Fruit fly (Drosophila melanogaster): ENCODE data around the gene CAH1.

DNA sequence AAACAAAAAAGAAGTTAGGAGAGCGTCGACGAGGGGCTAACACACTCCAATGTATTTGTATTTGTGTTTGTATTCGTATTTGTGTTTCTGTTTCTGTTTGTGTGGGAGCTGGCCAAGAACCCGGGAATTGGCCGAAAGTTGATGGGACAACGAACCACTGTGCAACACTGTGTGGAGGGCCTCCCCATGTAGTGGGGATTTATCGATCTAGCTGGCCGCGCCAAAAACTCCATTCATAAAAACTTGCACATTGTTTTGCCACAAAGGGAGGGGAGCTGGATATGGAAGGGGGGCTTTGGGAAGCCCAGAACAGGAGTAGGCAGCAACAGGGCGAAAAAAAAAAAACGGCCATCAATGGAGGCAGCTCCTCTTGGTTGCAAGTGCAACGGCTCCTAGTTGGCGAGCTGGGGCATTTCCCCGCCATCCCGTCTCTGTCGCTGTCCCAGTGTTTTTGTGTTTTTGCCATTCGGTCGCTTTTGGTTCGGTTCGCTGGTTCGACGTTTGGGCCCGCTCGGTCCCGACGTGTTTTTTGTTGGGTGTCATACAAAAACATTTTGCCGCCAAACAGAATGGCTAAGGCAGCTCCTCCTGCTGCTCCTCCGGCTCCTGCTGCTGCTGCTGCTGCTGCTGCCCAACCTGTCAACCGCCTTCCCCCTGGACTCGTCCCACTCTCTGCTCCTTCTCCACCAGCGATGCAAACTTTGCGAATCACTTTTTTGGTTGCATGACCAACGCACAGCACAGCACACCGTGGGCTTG is 26.3 kb upstream of the CAH1 start:
- TF ChIP-seq Myc (optimal IDR thresholded peaks at IDR 0.05) (no peak), psq (optimal IDR thresholded peaks at IDR 0.05) (no peak), insv (optimal IDR thresholded peaks at IDR 0.05) (no peak), Sin3A (optimal IDR thresholded peaks at IDR 0.05) (no peak), h (optimal IDR thresholded peaks at IDR 0.05) (no peak), ttk (optimal IDR thresholded peaks at IDR 0.05) (no peak)

All from Kc167 (cell line).